Worm (Caenorhabditis elegans): ENCODE measurements around the gene M28.4.

DNA sequence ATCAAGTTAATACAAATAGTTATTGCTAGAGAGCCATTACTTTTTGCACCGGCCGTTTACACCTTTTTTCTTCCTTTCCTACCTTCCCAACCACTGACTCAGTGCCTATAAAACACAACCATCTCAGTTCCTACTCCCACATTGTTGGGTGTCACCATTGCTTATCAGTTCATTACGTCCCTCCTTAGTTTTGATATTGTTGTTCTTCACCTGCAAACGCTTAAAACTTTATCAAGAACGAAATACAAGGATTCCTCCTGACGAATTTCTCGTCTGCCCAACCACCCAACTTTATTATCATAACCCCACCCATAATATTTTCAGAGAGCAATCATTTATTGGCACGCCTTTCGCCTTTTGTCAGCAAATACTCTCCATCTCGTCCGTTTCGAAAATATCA, 16.4 kb upstream of the M28.4 start:
- TF ChIP-seq chd-7 (tag; optimal IDR thresholded peaks at IDR 0.05): no peak
- no peak for TF ChIP-seq lin-54 (GFP tag; optimal IDR thresholded peaks at IDR 0.05)
- TF ChIP-seq snpc-4 (GFP tag; optimal IDR thresholded peaks at IDR 0.05): no peak
- no peak for TF ChIP-seq snpc-4 (tag; optimal IDR thresholded peaks at IDR 0.05)
- no peak for TF ChIP-seq dpff-1 (tag; optimal IDR thresholded peaks at IDR 0.05)
- no peak for TF ChIP-seq gei-17 (GFP tag; optimal IDR thresholded peaks at IDR 0.05)
- no peak for TF ChIP-seq ztf-28 (GFP tag; IDR thresholded peaks at IDR 0.05)
- no peak for TF ChIP-seq C17E4.6 (GFP tag; IDR thresholded peaks at IDR 0.05)
- TF ChIP-seq ceh-27 (GFP tag; optimal IDR thresholded peaks at IDR 0.05): no peak
- no peak for TF ChIP-seq ztf-6 (GFP tag; IDR thresholded peaks at IDR 0.05)
- no peak for TF ChIP-seq lin-35 (GFP tag; optimal IDR thresholded peaks at IDR 0.05)
- TF ChIP-seq madf-3 (GFP tag; IDR thresholded peaks at IDR 0.05): no peak
- no peak for TF ChIP-seq egl-44 (GFP tag; IDR thresholded peaks at IDR 0.05)
